Fruit fly (Drosophila melanogaster) whole organism, embryonic: Measurements from ENCODE around the gene nxf4.

Experiments
- CG4424 ChIP-seq: fragments of 200-800 bp; sonication (Bioruptor generic); optimal IDR thresholded peaks from 3 replicates; lab custom pipeline; 2016; ENCODE audit warnings: missing biosample characterization, missing genetic modification characterization
- CG7839 ChIP-seq: fragments of 200-800 bp; sonication (Bioruptor generic); optimal IDR thresholded peaks from 3 replicates; lab custom pipeline; 2018; ENCODE audit warnings: missing biosample characterization, mild to moderate bottlenecking, missing genetic modification characterization, moderate library complexity
- CTCF ChIP-seq: fragments of 200-800 bp; sonication (Bioruptor generic); optimal IDR thresholded peaks from 2 replicates; lab custom pipeline; 2017; ENCODE audit warnings: missing biosample characterization, mild to moderate bottlenecking, missing genetic modification characterization, moderate library complexity
- Nf-YC ChIP-seq: fragments of 200-800 bp; optimal IDR thresholded peaks from 3 replicates; lab custom pipeline; 2019; ENCODE audit warnings: missing biosample characterization, mild to moderate bottlenecking, missing genetic modification characterization, moderate library complexity
- chn ChIP-seq: fragments of 200-800 bp; sonication (Bioruptor generic); optimal IDR thresholded peaks from 2 replicates; lab custom pipeline; 2016; ENCODE audit warnings: missing biosample characterization, missing genetic modification characterization
- h ChIP-seq: fragments of >200 bp; optimal IDR thresholded peaks from 2 replicates; lab custom pipeline; 2017
- psq ChIP-seq: fragments of 200-800 bp; sonication (Bioruptor generic); optimal IDR thresholded peaks from 2 replicates; lab custom pipeline; 2017; ENCODE audit warnings: missing biosample characterization, missing genetic modification characterization

dm6 chr3R:7362023-7362422 is 15.5 kb downstream of the nxf4 start, which contains the start of gene CG17944:
- TF ChIP-seq chn (GFP tag; lab: Kevin White, UChicago) (no peak), CG4424 (GFP tag; lab: Kevin White, UChicago) (no peak), psq (no peak), CG7839 (tag; lab: Kevin White, UChicago) (no peak), CTCF (no peak), h (lab: Kevin White, UChicago) (no peak), Nf-YC (tag; lab: Kevin White, UChicago) (no peak)
